Fruit fly (Drosophila melanogaster) whole organism, embryonic: Measurements from ENCODE around the gene CG5516.

Source experiments
- Asciz ChIP-seq: fragments of 200-800 bp; sonication (Bioruptor generic); optimal IDR thresholded peaks from 2 replicates; lab custom pipeline; 2017; ENCODE audit warnings: missing biosample characterization, mild to moderate bottlenecking, missing genetic modification characterization, missing genetic modification reagents
- CG10431 ChIP-seq: fragments of 200-800 bp; sonication (Bioruptor generic); optimal IDR thresholded peaks from 3 replicates; lab custom pipeline; 2018; ENCODE audit warnings: missing biosample characterization, mild to moderate bottlenecking, missing genetic modification characterization
- CG10462 ChIP-seq: fragments of 200-800 bp; sonication (Bioruptor generic); optimal IDR thresholded peaks from 2 replicates; lab custom pipeline; 2016; ENCODE audit warnings: missing biosample characterization, missing genetic modification characterization
- CG10565 ChIP-seq: fragments of 200-800 bp; sonication (Bioruptor generic); optimal IDR thresholded peaks from 3 replicates; lab custom pipeline; 2016; ENCODE audit warnings: missing biosample characterization, mild to moderate bottlenecking, missing genetic modification characterization
- CG11560 ChIP-seq: fragments of 200-800 bp; sonication (Bioruptor generic); IDR thresholded peaks from 3 replicates; pipeline ENCODE4 v1.3.6; 2022; ENCODE audit warnings: missing biosample characterization, missing genetic modification characterization
- CG11696 ChIP-seq: fragments of 200-800 bp; sonication (Bioruptor generic); IDR thresholded peaks from 2 replicates; pipeline ENCODE4 v1.3.6; 2022; ENCODE audit warnings: missing biosample characterization, missing genetic modification characterization
- CG13296 ChIP-seq: fragments of 200-800 bp; sonication (Bioruptor generic); optimal IDR thresholded peaks from 3 replicates; lab custom pipeline; 2018; ENCODE audit warnings: missing biosample characterization, mild to moderate bottlenecking, missing genetic modification characterization
- CG13624 ChIP-seq: fragments of 200-800 bp; sonication (Bioruptor generic); optimal IDR thresholded peaks from 2 replicates; lab custom pipeline; 2016; ENCODE audit warnings: missing biosample characterization, missing genetic modification characterization
- CG14667 ChIP-seq: fragments of 200-800 bp; sonication (Bioruptor generic); IDR thresholded peaks from 2 replicates; pipeline ENCODE4 v1.3.6; 2022; ENCODE audit warnings: missing biosample characterization, missing genetic modification characterization
- CG14860 ChIP-seq: fragments of 200-800 bp; sonication (Bioruptor generic); IDR thresholded peaks from 3 replicates; pipeline ENCODE4 v1.3.6; 2022; ENCODE audit warnings: missing biosample characterization, missing genetic modification characterization; ENCODE audit not compliant: partially characterized antibody
- CG15011 ChIP-seq: fragments of 200-800 bp; sonication (Bioruptor generic); optimal IDR thresholded peaks from 3 replicates; lab custom pipeline; 2018; ENCODE audit warnings: missing biosample characterization, mild to moderate bottlenecking, missing genetic modification characterization
- CG15514 ChIP-seq: fragments of 200-800 bp; sonication (Bioruptor generic); optimal IDR thresholded peaks from 3 replicates; lab custom pipeline; 2017; ENCODE audit warnings: missing biosample characterization, missing genetic modification characterization, mild to moderate bottlenecking, moderate library complexity, missing genetic modification reagents
- CG15601 ChIP-seq: fragments of 200-800 bp; sonication (Bioruptor generic); optimal IDR thresholded peaks from 3 replicates; lab custom pipeline; 2019; ENCODE audit warnings: missing biosample characterization, mild to moderate bottlenecking, missing genetic modification characterization, moderate library complexity
- CG17186 ChIP-seq: fragments of 200-800 bp; sonication (Bioruptor generic); optimal IDR thresholded peaks from 3 replicates; lab custom pipeline; 2017; ENCODE audit warnings: missing biosample characterization, missing genetic modification reagents, missing genetic modification characterization
- CG17328 ChIP-seq: fragments of 200-800 bp; sonication (Bioruptor generic); IDR thresholded peaks from 2 replicates; pipeline ENCODE4 v1.3.6; 2022; ENCODE audit warnings: missing biosample characterization, missing genetic modification characterization
- CG17361 ChIP-seq: fragments of 200-800 bp; sonication (Bioruptor generic); IDR thresholded peaks from 3 replicates; pipeline ENCODE4 v1.3.6; 2022; ENCODE audit warnings: missing biosample characterization, missing genetic modification characterization
- CG17612 ChIP-seq: fragments of 200-800 bp; sonication (Bioruptor generic); IDR thresholded peaks from 2 replicates; pipeline ENCODE4 v1.3.6; 2022; ENCODE audit warnings: missing biosample characterization, missing genetic modification characterization
- CG18619 ChIP-seq: fragments of 200-800 bp; sonication (Bioruptor generic); optimal IDR thresholded peaks from 3 replicates; lab custom pipeline; 2017; ENCODE audit warnings: missing biosample characterization, mild to moderate bottlenecking, missing genetic modification characterization
- CG5245 ChIP-seq: fragments of 200-800 bp; sonication (Bioruptor generic); optimal IDR thresholded peaks from 3 replicates; lab custom pipeline; 2016; ENCODE audit warnings: missing biosample characterization, missing genetic modification characterization
- CG6791 ChIP-seq: fragments of 200-800 bp; sonication (Bioruptor generic); IDR thresholded peaks from 3 replicates; pipeline ENCODE4 v1.3.6; 2022; ENCODE audit warnings: missing biosample characterization, missing genetic modification characterization; ENCODE audit not compliant: partially characterized antibody
- CG7745 ChIP-seq: fragments of 200-800 bp; sonication (Bioruptor generic); optimal IDR thresholded peaks from 2 replicates; lab custom pipeline; 2018; ENCODE audit warnings: missing biosample characterization, mild to moderate bottlenecking, missing genetic modification characterization, moderate library complexity
- CG9727 ChIP-seq: fragments of 200-800 bp; sonication (Bioruptor generic); optimal IDR thresholded peaks from 3 replicates; lab custom pipeline; 2017; ENCODE audit warnings: missing biosample characterization, mild to moderate bottlenecking, missing genetic modification characterization
- CG9797 ChIP-seq: fragments of 200-800 bp; sonication (Bioruptor generic); optimal IDR thresholded peaks from 3 replicates; lab custom pipeline; 2018; ENCODE audit warnings: missing biosample characterization, mild to moderate bottlenecking, missing genetic modification characterization
- CrebB ChIP-seq: fragments of 200-800 bp; sonication (Bioruptor generic); optimal IDR thresholded peaks from 3 replicates; lab custom pipeline; 2018; ENCODE audit warnings: missing biosample characterization, mild to moderate bottlenecking, missing genetic modification characterization
- Fer3 ChIP-seq: fragments of 200-800 bp; sonication (Bioruptor generic); optimal IDR thresholded peaks from 2 replicates; lab custom pipeline; 2018; ENCODE audit warnings: missing biosample characterization, mild to moderate bottlenecking, missing genetic modification characterization, moderate library complexity
- HLH54F ChIP-seq: fragments of 200-800 bp; sonication (Bioruptor generic); optimal IDR thresholded peaks from 3 replicates; lab custom pipeline; 2016; ENCODE audit warnings: missing biosample characterization, missing genetic modification characterization
- HmgD ChIP-seq: fragments of 200-800 bp; sonication (Bioruptor generic); optimal IDR thresholded peaks from 3 replicates; lab custom pipeline; 2016; ENCODE audit warnings: missing biosample characterization, missing genetic modification characterization
- Meics ChIP-seq: fragments of 200-800 bp; sonication (Bioruptor generic); optimal IDR thresholded peaks from 2 replicates; lab custom pipeline; 2017; ENCODE audit warnings: missing biosample characterization, mild to moderate bottlenecking, missing genetic modification characterization
- Opbp ChIP-seq: fragments of 200-800 bp; sonication (Bioruptor generic); IDR thresholded peaks from 3 replicates; pipeline ENCODE4 v1.3.6; 2022; ENCODE audit warnings: missing biosample characterization, missing genetic modification characterization; ENCODE audit not compliant: partially characterized antibody
- Poxn ChIP-seq: fragments of 200-800 bp; sonication (Bioruptor generic); IDR thresholded peaks from 2 replicates; pipeline ENCODE4 v1.3.6; 2022; ENCODE audit warnings: missing biosample characterization, missing genetic modification characterization
- Ptx1 ChIP-seq: fragments of 200-800 bp; sonication (Bioruptor generic); IDR thresholded peaks from 2 replicates; pipeline ENCODE4 v1.3.6; 2022; ENCODE audit warnings: missing biosample characterization, missing genetic modification characterization
- Sox102F ChIP-seq: fragments of 200-800 bp; sonication (Bioruptor generic); optimal IDR thresholded peaks from 2 replicates; lab custom pipeline; 2018; ENCODE audit warnings: missing biosample characterization, mild to moderate bottlenecking, missing genetic modification characterization, moderate library complexity
- Tbp ChIP-seq: fragments of >200 bp; optimal IDR thresholded peaks from 2 replicates; lab custom pipeline; 2018; ENCODE audit warnings: missing biosample characterization, missing genetic modification characterization
- Xrp1 ChIP-seq: fragments of 200-800 bp; sonication (Bioruptor generic); IDR thresholded peaks from 2 replicates; pipeline ENCODE4 v1.3.6; 2022; ENCODE audit warnings: missing biosample characterization, missing genetic modification characterization
- br ChIP-seq: fragments of >200 bp; optimal IDR thresholded peaks from 2 replicates; lab custom pipeline; 2017
- ci ChIP-seq: fragments of 200-800 bp; sonication (Bioruptor generic); IDR thresholded peaks from 3 replicates; pipeline ENCODE4 v1.3.6; 2022; ENCODE audit warnings: missing biosample characterization, missing genetic modification characterization
- dimm ChIP-seq: fragments of 200-800 bp; sonication (Bioruptor generic); IDR thresholded peaks from 2 replicates; pipeline ENCODE4 v1.3.6; 2022; ENCODE audit warnings: missing biosample characterization, missing genetic modification characterization
- esg ChIP-seq: fragments of 200-800 bp; sonication (Bioruptor generic); conservative IDR thresholded peaks from 2 replicates; pipeline ENCODE4 v1.3.6; 2022; ENCODE audit warnings: missing biosample characterization, missing genetic modification characterization
- grau ChIP-seq: fragments of 200-800 bp; optimal IDR thresholded peaks from 3 replicates; lab custom pipeline; 2019; ENCODE audit warnings: missing biosample characterization, mild to moderate bottlenecking, missing genetic modification characterization, moderate library complexity
- grn ChIP-seq: fragments of 200-800 bp; sonication (Bioruptor generic); optimal IDR thresholded peaks from 3 replicates; lab custom pipeline; 2017; ENCODE audit warnings: missing biosample characterization, missing genetic modification characterization
- gro ChIP-seq: fragments of 200-800 bp; sonication (Bioruptor generic); optimal IDR thresholded peaks from 2 replicates; lab custom pipeline; 2016; ENCODE audit warnings: missing biosample characterization, missing genetic modification characterization
- insv ChIP-seq, 2 experiments: fragments of 200-800 bp; sonication (Bioruptor generic); optimal IDR thresholded peaks; 3 replicates each; lab custom pipeline; 2016 to 2018; ENCODE audit warnings: missing biosample characterization in 2 of 2, missing genetic modification characterization in 2 of 2
- lmd ChIP-seq: fragments of 200-800 bp; sonication (Bioruptor generic); IDR thresholded peaks from 2 replicates; pipeline ENCODE4 v1.3.6; 2022; ENCODE audit warnings: missing biosample characterization, missing genetic modification characterization
- maf-S ChIP-seq: fragments of 200-800 bp; sonication (Bioruptor generic); optimal IDR thresholded peaks from 2 replicates; lab custom pipeline; 2016; ENCODE audit warnings: missing biosample characterization, missing genetic modification characterization
- nmo ChIP-seq: fragments of 200-800 bp; sonication (Bioruptor generic); optimal IDR thresholded peaks from 2 replicates; lab custom pipeline; 2018; ENCODE audit warnings: missing biosample characterization, mild to moderate bottlenecking, missing genetic modification characterization, moderate library complexity
- pb ChIP-seq: fragments of 200-800 bp; sonication (Bioruptor generic); optimal IDR thresholded peaks from 3 replicates; lab custom pipeline; 2016; ENCODE audit warnings: missing biosample characterization, missing genetic modification characterization
- pita ChIP-seq: fragments of 200-800 bp; sonication (Bioruptor generic); optimal IDR thresholded peaks from 2 replicates; lab custom pipeline; 2017; ENCODE audit warnings: missing biosample characterization, mild to moderate bottlenecking, missing genetic modification characterization
- ro ChIP-seq: fragments of 200-800 bp; sonication (Bioruptor generic); IDR thresholded peaks from 2 replicates; pipeline ENCODE4 v1.3.6; 2022; ENCODE audit warnings: missing biosample characterization, missing genetic modification characterization
- sd ChIP-seq: fragments of 200-800 bp; sonication (Bioruptor generic); optimal IDR thresholded peaks from 3 replicates; lab custom pipeline; 2018; ENCODE audit warnings: missing biosample characterization, mild to moderate bottlenecking, missing genetic modification characterization, moderate library complexity
- tna ChIP-seq: fragments of 200-800 bp; sonication (Bioruptor generic); IDR thresholded peaks from 2 replicates; pipeline ENCODE4 v1.3.6; 2022; ENCODE audit warnings: missing biosample characterization, missing genetic modification characterization; ENCODE audit not compliant: partially characterized antibody
- vnd ChIP-seq: fragments of 200-800 bp; sonication (Bioruptor generic); IDR thresholded peaks from 3 replicates; pipeline ENCODE4 v1.3.6; 2022; ENCODE audit warnings: missing biosample characterization, missing genetic modification characterization; ENCODE audit not compliant: partially characterized antibody

Gene CG5516

dm6 chr3R:15965169-15965568, 1.5 kb downstream of the CG5516 start, which contains the start of the genes CG32856 and Rbf2 (continued):
- TF ChIP-seq dimm (GFP tag; lab: Robert Waterston, UW) (no peak), CG10462 (GFP tag; lab: Kevin White, UChicago) (peak; percentile 61), CG9727 (GFP tag; lab: Kevin White, UChicago) (no peak), CG13624 (GFP tag; lab: Kevin White, UChicago) (peak; percentile 79), Fer3 (tag; lab: Kevin White, UChicago) (peak; percentile 43), CG10431 (GFP tag; lab: Kevin White, UChicago) (peak; percentile 58), CG17328 (GFP tag; lab: Robert Waterston, UW) (peak; percentile 74), gro (peak; percentile 15), maf-S (GFP tag; lab: Kevin White, UChicago) (peak; percentile 74), CG15514 (GFP tag; lab: Kevin White, UChicago) (peak; percentile 59), ci (no peak; the same call in 2 of the 3 replicates), Poxn (GFP tag; lab: Robert Waterston, UW) (no peak), Ptx1 (GFP tag; lab: Robert Waterston, UW) (no peak; the same call in 1 of the 2 replicates), Xrp1 (peak; percentile 40; the same call in 1 of the 2 replicates), CG15601 (peak; percentile 84), CG14667 (GFP tag; lab: Robert Waterston, UW) (no peak; the same call in 1 of the 2 replicates), br (lab: Kevin White, UChicago) (no peak), CG9797 (peak; percentile 2), CG14860 (peak; percentile 84), Sox102F (peak; percentile 90), CG17186 (GFP tag; lab: Kevin White, UChicago) (peak; percentile 14), CG11696 (GFP tag; lab: Robert Waterston, UW) (no peak), sd (tag; lab: Kevin White, UChicago) (no peak), CG17361 (GFP tag; lab: Robert Waterston, UW) (peak; percentile 65), lmd (GFP tag; lab: Robert Waterston, UW) (no peak; the same call in 1 of the 2 replicates), CG11560 (tag; lab: Robert Waterston, UW) (no peak), Opbp (GFP tag; lab: Robert Waterston, UW) (peak; percentile 86; the same call in 2 of the 3 replicates), ro (no peak), CrebB (tag; lab: Kevin White, UChicago) (peak; percentile 65), CG15011 (GFP tag; lab: Kevin White, UChicago) (no peak), pb (GFP tag; lab: Kevin White, UChicago) (no peak), vnd (GFP tag; lab: Robert Waterston, UW) (peak; percentile 73), grn (GFP tag; lab: Kevin White, UChicago) (no peak), CG7745 (tag; lab: Kevin White, UChicago) (no peak), Asciz (no peak), tna (peak; percentile 90), Meics (GFP tag; lab: Kevin White, UChicago) (peak; percentile 67), CG10565 (GFP tag; lab: Kevin White, UChicago) (no peak), Tbp (GFP tag; lab: Kevin White, UChicago) (no peak), grau (tag; lab: Kevin White, UChicago) (peak; percentile 91), CG13296 (GFP tag; lab: Kevin White, UChicago) (peak; percentile 76), CG5245 (no peak), esg (GFP tag; lab: Robert Waterston, UW) (peak; percentile 87), nmo (GFP tag; lab: Kevin White, UChicago) (peak; percentile 90), CG18619 (GFP tag; lab: Kevin White, UChicago) (peak; percentile 71), insv (GFP tag; optimal IDR thresholded peaks at IDR 0.05; lab: Kevin White, UChicago) (peak in 1 of 2 experiments; percentile 39), CG6791 (GFP tag; lab: Robert Waterston, UW) (peak; percentile 95), HmgD (GFP tag; lab: Kevin White, UChicago) (no peak), CG17612 (GFP tag; lab: Robert Waterston, UW) (no peak), HLH54F (GFP tag; lab: Kevin White, UChicago) (peak; percentile 85), pita (GFP tag; lab: Kevin White, UChicago) (no peak)
